Fruit fly (Drosophila melanogaster) whole organism, adult: ENCODE measurements around the gene fz2.

ENCODE experiments used
- CG12768 ChIP-seq: fragments of 200-800 bp; sonication (Bioruptor generic); optimal IDR thresholded peaks from 2 replicates; lab custom pipeline; 2017; ENCODE audit warnings: missing biosample characterization, missing genetic modification characterization, mild to moderate bottlenecking, moderate library complexity, missing genetic modification reagents
- CG33017 ChIP-seq: fragments of 200-800 bp; sonication (Bioruptor generic); optimal IDR thresholded peaks from 2 replicates; lab custom pipeline; 2018; ENCODE audit warnings: missing biosample characterization, mild to moderate bottlenecking, missing genetic modification characterization, moderate library complexity
- toe ChIP-seq: fragments of 200-800 bp; sonication (Bioruptor generic); optimal IDR thresholded peaks from 2 replicates; lab custom pipeline; 2016; ENCODE audit warnings: missing biosample characterization, missing genetic modification characterization

DNA sequence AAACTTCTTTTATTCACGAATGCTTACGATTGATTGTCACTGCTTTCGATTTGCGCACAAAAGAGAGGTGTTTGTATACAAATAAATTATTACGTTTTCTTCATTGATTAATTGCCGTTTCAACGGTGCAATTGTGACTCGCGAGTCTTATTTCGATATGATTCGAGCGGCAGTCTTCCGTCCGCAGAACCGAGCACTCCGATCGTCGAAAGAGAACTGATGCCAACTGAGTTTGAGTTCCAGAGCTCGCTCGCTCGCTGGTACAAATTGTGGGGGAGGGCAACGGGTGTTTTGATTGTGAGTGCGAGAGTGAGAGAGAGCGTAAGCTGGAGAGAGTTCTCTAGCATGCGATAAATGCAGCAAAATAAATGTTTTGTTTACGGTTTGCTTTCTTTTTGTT, 64.7 kb downstream of the fz2 start:
- TF ChIP-seq CG33017, result peak; percentile 6
- TF ChIP-seq CG12768 (GFP tag; lab: Kevin White, UChicago), result no peak
- TF ChIP-seq toe, result no peak
